Worm (Caenorhabditis elegans) whole organism, mixed stage, embryonic: ENCODE measurements around the gene ret-1.

Experiments used
- M03D4.4 ChIP-seq: sonication (generic microtip); optimal IDR thresholded peaks from 2 replicates; lab custom pipeline; 2017; ENCODE audit warnings: mild to moderate bottlenecking, missing genetic modification characterization, missing compliant biosample characterization
- bed-3 ChIP-seq: fragments of 200-800 bp; sonication (Bioruptor generic); optimal IDR thresholded peaks from 3 replicates; lab custom pipeline; 2018; ENCODE audit warnings: mild to moderate bottlenecking, missing genetic modification characterization, moderate library complexity, missing compliant biosample characterization
- blmp-1 ChIP-seq: fragments of 150-350 bp; optimal IDR thresholded peaks from 2 replicates; lab custom pipeline; 2014; ENCODE audit warnings: missing biosample characterization, missing genetic modification characterization
- ceh-39 ChIP-seq: fragments of 150-350 bp; optimal IDR thresholded peaks from 2 replicates; lab custom pipeline; 2014; ENCODE audit warnings: missing biosample characterization, missing genetic modification characterization
- ceh-43 ChIP-seq: fragments of 200-800 bp; sonication (Bioruptor generic); optimal IDR thresholded peaks from 2 replicates; lab custom pipeline; 2018; ENCODE audit warnings: mild to moderate bottlenecking, missing genetic modification characterization, moderate library complexity, missing compliant biosample characterization
- ceh-83 ChIP-seq: fragments of 200-800 bp; sonication (Bioruptor generic); optimal IDR thresholded peaks from 2 replicates; lab custom pipeline; 2018; ENCODE audit warnings: mild to moderate bottlenecking, missing genetic modification characterization, missing compliant biosample characterization
- ces-1 ChIP-seq: fragments of 150-350 bp; optimal IDR thresholded peaks from 2 replicates; lab custom pipeline; 2014; ENCODE audit warnings: missing biosample characterization, missing genetic modification reagents, missing genetic modification characterization
- cnd-1 ChIP-seq: fragments of 200-800 bp; sonication (Bioruptor generic); optimal IDR thresholded peaks from 2 replicates; lab custom pipeline; 2018; ENCODE audit warnings: mild to moderate bottlenecking, missing genetic modification characterization, missing compliant biosample characterization
- drap-1 ChIP-seq: fragments of 200-800 bp; sonication (Bioruptor generic); optimal IDR thresholded peaks from 3 replicates; lab custom pipeline; 2018; ENCODE audit warnings: mild to moderate bottlenecking, missing genetic modification characterization, missing compliant biosample characterization
- elt-1 ChIP-seq: sonication (generic microtip); optimal IDR thresholded peaks from 2 replicates; lab custom pipeline; 2017; ENCODE audit warnings: missing genetic modification characterization, mild to moderate bottlenecking, missing compliant biosample characterization, antibody characterized with exemption, moderate library complexity, borderline replicate concordance; ENCODE audit not compliant: insufficient read depth
- elt-3 ChIP-seq: fragments of 150-350 bp; optimal IDR thresholded peaks from 2 replicates; lab custom pipeline; 2014; ENCODE audit warnings: missing biosample characterization, missing genetic modification characterization
- flh-1 ChIP-seq: fragments of 200-800 bp; sonication (Bioruptor generic); optimal IDR thresholded peaks from 2 replicates; lab custom pipeline; 2018; ENCODE audit warnings: mild to moderate bottlenecking, missing genetic modification characterization, moderate library complexity, missing compliant biosample characterization
- ham-2 ChIP-seq: fragments of 200-800 bp; sonication (Bioruptor generic); optimal IDR thresholded peaks from 2 replicates; lab custom pipeline; 2018; ENCODE audit warnings: mild to moderate bottlenecking, missing genetic modification characterization, missing compliant biosample characterization
- lin-13 ChIP-seq: fragments of 150-350 bp; optimal IDR thresholded peaks from 2 replicates; lab custom pipeline; 2014; ENCODE audit warnings: missing biosample characterization, missing genetic modification characterization
- lin-32 ChIP-seq: fragments of 200-800 bp; sonication (Bioruptor generic); optimal IDR thresholded peaks from 2 replicates; lab custom pipeline; 2018; ENCODE audit warnings: mild to moderate bottlenecking, missing genetic modification characterization, missing compliant biosample characterization
- mab-5 ChIP-seq: fragments of 150-350 bp; optimal IDR thresholded peaks from 2 replicates; lab custom pipeline; 2014; ENCODE audit warnings: missing biosample characterization, missing genetic modification characterization
- mep-1 ChIP-seq: fragments of 150-350 bp; optimal IDR thresholded peaks from 2 replicates; lab custom pipeline; 2017; ENCODE audit warnings: missing biosample characterization, missing genetic modification reagents, missing genetic modification characterization, inconsistent platforms
- mls-2 ChIP-seq: sonication (generic microtip); optimal IDR thresholded peaks from 2 replicates; lab custom pipeline; 2016; ENCODE audit warnings: mild to moderate bottlenecking, missing genetic modification characterization, moderate library complexity, missing compliant biosample characterization
- nhr-12 ChIP-seq: fragments of 150-350 bp; optimal IDR thresholded peaks from 2 replicates; lab custom pipeline; 2014; ENCODE audit warnings: missing biosample characterization, missing genetic modification characterization
- nhr-237 ChIP-seq: fragments of 150-350 bp; optimal IDR thresholded peaks from 2 replicates; lab custom pipeline; 2014; ENCODE audit warnings: missing biosample characterization, missing genetic modification characterization
- nhr-28 ChIP-seq: fragments of 150-350 bp; optimal IDR thresholded peaks from 2 replicates; lab custom pipeline; 2014; ENCODE audit warnings: missing biosample characterization, missing genetic modification characterization
- sem-2 ChIP-seq: fragments of 200-800 bp; sonication (Bioruptor generic); optimal IDR thresholded peaks from 2 replicates; lab custom pipeline; 2018; ENCODE audit warnings: mild to moderate bottlenecking, missing genetic modification characterization, missing compliant biosample characterization
- sptf-1 ChIP-seq: sonication (generic microtip); optimal IDR thresholded peaks from 2 replicates; lab custom pipeline; 2017; ENCODE audit warnings: mild to moderate bottlenecking, missing genetic modification characterization, moderate library complexity, missing compliant biosample characterization
- tbx-8 ChIP-seq: fragments of 200-800 bp; sonication (Bioruptor generic); optimal IDR thresholded peaks from 2 replicates; lab custom pipeline; 2018; ENCODE audit warnings: mild to moderate bottlenecking, missing genetic modification characterization, moderate library complexity, missing compliant biosample characterization
- unc-120 ChIP-seq: sonication (generic microtip); optimal IDR thresholded peaks from 2 replicates; lab custom pipeline; 2017; ENCODE audit warnings: missing genetic modification characterization, missing compliant biosample characterization; ENCODE audit not compliant: poor library complexity, severe bottlenecking
- unc-62 ChIP-seq: fragments of 150-350 bp; optimal IDR thresholded peaks from 2 replicates; lab custom pipeline; 2014; ENCODE audit warnings: missing biosample characterization, missing genetic modification reagents, missing genetic modification characterization
- zip-8 ChIP-seq: fragments of 150-350 bp; optimal IDR thresholded peaks from 2 replicates; lab custom pipeline; 2014; ENCODE audit warnings: missing biosample characterization, missing genetic modification characterization
- ztf-11 ChIP-seq: fragments of 150-350 bp; optimal IDR thresholded peaks from 2 replicates; lab custom pipeline; 2014; ENCODE audit warnings: missing biosample characterization, missing genetic modification characterization

The ret-1 gene

ce11 chrV:14841660-14842059 lies 5.6 kb downstream of the ret-1 start:
- TF ChIP-seq flh-1 (GFP tag; lab: Kevin White, UChicago) (no peak), tbx-8 (GFP tag; lab: Kevin White, UChicago) (no peak), cnd-1 (no peak), nhr-237 (tag; lab: Kevin White, UChicago) (no peak), sem-2 (GFP tag; lab: Kevin White, UChicago) (no peak), ces-1 (GFP tag; lab: Kevin White, UChicago) (no peak), elt-3 (tag; lab: Kevin White, UChicago) (no peak), unc-120 (tag; lab: Kevin White, UChicago) (no peak), mab-5 (tag; lab: Kevin White, UChicago) (no peak)

ce11 chrV:14838130-14838529 lies 9.1 kb downstream of the ret-1 start:
- TF ChIP-seq mab-5 (tag; lab: Kevin White, UChicago) (no peak), mls-2 (tag; lab: Kevin White, UChicago) (no peak), ham-2 (GFP tag; lab: Kevin White, UChicago) (no peak), ceh-39 (tag; lab: Kevin White, UChicago) (no peak), nhr-237 (tag; lab: Kevin White, UChicago) (no peak), nhr-12 (tag; lab: Kevin White, UChicago) (no peak), ces-1 (GFP tag; lab: Kevin White, UChicago) (no peak), bed-3 (GFP tag; lab: Kevin White, UChicago) (no peak), mep-1 (tag; lab: Kevin White, UChicago) (no peak), ztf-11 (tag; lab: Kevin White, UChicago) (no peak)
- TF ChIP-seq, all 35 proteins: peak for 0

- TF ChIP-seq bed-3 (GFP tag; lab: Kevin White, UChicago) (no peak), ces-1 (GFP tag; lab: Kevin White, UChicago) (peak; percentile 39)
Measured at ce11 chrV:14835075-14835991, 11.9 kb downstream of the ret-1 start.

ce11 chrV:14833219-14833618 lies 14.0 kb downstream of the ret-1 start:
- TF ChIP-seq ceh-83 (GFP tag; lab: Kevin White, UChicago) = no peak
- peak; percentile 60 for TF ChIP-seq ces-1 (GFP tag; lab: Kevin White, UChicago)
- peak; percentile 23 for TF ChIP-seq mep-1 (tag; lab: Kevin White, UChicago)
- TF ChIP-seq nhr-12 (tag; lab: Kevin White, UChicago) = no peak
- TF ChIP-seq tbx-8 (GFP tag; lab: Kevin White, UChicago) = no peak
- TF ChIP-seq ham-2 (GFP tag; lab: Kevin White, UChicago) = no peak
- TF ChIP-seq drap-1 (GFP tag; lab: Kevin White, UChicago) = peak; percentile 40
- TF ChIP-seq flh-1 (GFP tag; lab: Kevin White, UChicago) = no peak
- TF ChIP-seq M03D4.4 (tag; lab: Kevin White, UChicago) = no peak
- peak; percentile 17 for TF ChIP-seq ztf-11 (tag; lab: Kevin White, UChicago)
- no peak for TF ChIP-seq unc-62
- no peak for TF ChIP-seq blmp-1
- TF ChIP-seq mls-2 (tag; lab: Kevin White, UChicago) = peak; percentile 1
- TF ChIP-seq nhr-28 (tag; lab: Kevin White, UChicago) = no peak
- no peak for TF ChIP-seq elt-3 (tag; lab: Kevin White, UChicago)
- TF ChIP-seq lin-32 (GFP tag; lab: Kevin White, UChicago) = peak; percentile 52
- TF ChIP-seq unc-120 (tag; lab: Kevin White, UChicago) = peak; percentile 6
- TF ChIP-seq cnd-1 = peak; percentile 62
- TF ChIP-seq elt-1 = no peak
- no peak for TF ChIP-seq bed-3 (GFP tag; lab: Kevin White, UChicago)
- TF ChIP-seq sptf-1 (tag; lab: Kevin White, UChicago) = peak; percentile 8

- TF ChIP-seq blmp-1 (no peak), lin-32 (GFP tag; lab: Kevin White, UChicago) (no peak), flh-1 (GFP tag; lab: Kevin White, UChicago) (no peak), zip-8 (no peak), ceh-43 (GFP tag; lab: Kevin White, UChicago) (no peak), drap-1 (GFP tag; lab: Kevin White, UChicago) (no peak), mab-5 (tag; lab: Kevin White, UChicago) (no peak), lin-13 (tag; lab: Kevin White, UChicago) (no peak), ztf-11 (tag; lab: Kevin White, UChicago) (no peak), ceh-39 (tag; lab: Kevin White, UChicago) (no peak), nhr-237 (tag; lab: Kevin White, UChicago) (no peak), ceh-83 (GFP tag; lab: Kevin White, UChicago) (no peak)
- TF ChIP-seq, all 35 proteins: peak for 0
Measured at ce11 chrV:14832789-14833187, 14.4 kb downstream of the ret-1 start.
